Worm (Caenorhabditis elegans): ENCODE measurements around the gene efr-3.

Gene efr-3

DNA sequence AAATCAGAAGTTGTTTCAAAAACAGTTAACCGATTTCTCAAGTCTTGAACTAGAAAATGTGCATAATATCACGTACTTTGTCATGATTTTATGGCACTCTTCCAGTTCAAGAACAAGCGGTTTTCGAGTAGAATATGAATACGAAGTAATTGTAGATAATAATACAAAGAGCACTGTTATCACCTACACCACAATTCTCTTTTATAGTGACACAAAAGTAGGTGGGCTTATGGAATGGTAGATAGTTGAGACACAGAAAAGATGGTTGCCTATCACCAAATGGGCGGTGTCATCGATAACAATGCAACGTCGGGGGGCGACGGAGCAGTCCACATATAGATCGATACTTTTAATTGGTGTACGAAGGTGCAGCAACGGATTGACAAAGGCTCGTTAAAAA is 7.7 kb upstream of the efr-3 start (continued):
- TF ChIP-seq ces-1 (GFP tag; optimal IDR thresholded peaks at IDR 0.05) (no peak), daf-19 (GFP tag; conservative IDR thresholded peaks at IDR 0.05) (no peak), nhr-102 (tag; optimal IDR thresholded peaks at IDR 0.05) (peak; percentile 35), ama-1 (optimal IDR thresholded peaks at IDR 0.05) (peak; percentile 43), mdl-1 (tag; optimal IDR thresholded peaks at IDR 0.05) (no peak), spr-1 (tag; optimal IDR thresholded peaks at IDR 0.05) (no peak), D1046.2 (GFP tag; IDR thresholded peaks at IDR 0.05) (no peak), php-3 (GFP tag; IDR thresholded peaks at IDR 0.05) (peak; percentile 76)

DNA sequence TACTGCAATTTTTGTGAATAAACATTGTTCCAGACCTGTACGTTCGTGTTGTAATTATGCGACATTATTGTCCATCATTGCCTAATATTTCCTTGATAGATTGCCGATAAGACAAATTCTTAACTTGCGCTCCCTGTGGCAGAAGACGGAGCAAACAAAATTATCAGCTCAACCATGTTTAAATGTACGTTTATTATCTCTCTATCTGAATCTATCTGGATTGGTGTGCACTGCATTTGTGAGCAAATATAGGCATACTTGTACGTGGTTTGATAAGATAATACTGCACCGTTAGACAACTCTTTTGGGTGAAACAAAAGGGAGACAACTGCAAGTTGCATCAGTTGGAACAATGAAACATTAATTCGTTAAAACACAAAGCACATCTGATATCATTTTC is 6.4 kb upstream of the efr-3 start:
- peak; percentile 32 for TF ChIP-seq mes-2 (tag; optimal IDR thresholded peaks at IDR 0.05; ENCODE audit: poor library complexity, severe bottlenecking)
- TF ChIP-seq mxl-3 (GFP tag; optimal IDR thresholded peaks at IDR 0.05) = peak; percentile 70
- TF ChIP-seq nhr-48 (tag; optimal IDR thresholded peaks at IDR 0.05) = peak; percentile 67
- TF ChIP-seq aly-2 (tag; optimal IDR thresholded peaks at IDR 0.05) = no peak
- TF ChIP-seq dmd-6 (GFP tag; IDR thresholded peaks at IDR 0.05) = peak; percentile 89
- no peak for TF ChIP-seq jun-1 (tag; optimal IDR thresholded peaks at IDR 0.05)
- no peak for TF ChIP-seq ceh-62 (tag; optimal IDR thresholded peaks at IDR 0.05)
- TF ChIP-seq cey-2 (tag; optimal IDR thresholded peaks at IDR 0.05; ENCODE audit: borderline replicate concordance, insufficient read depth) = peak; percentile 18
- peak; percentile 60 for TF ChIP-seq nhr-102 (tag; optimal IDR thresholded peaks at IDR 0.05)
- TF ChIP-seq ceh-82 (tag; optimal IDR thresholded peaks at IDR 0.05) = no peak
- TF ChIP-seq madf-9 (GFP tag; conservative IDR thresholded peaks at IDR 0.05) = no peak
- TF ChIP-seq nhr-28 (tag; optimal IDR thresholded peaks at IDR 0.05) = peak; percentile 82
- TF ChIP-seq zip-2 (tag; optimal IDR thresholded peaks at IDR 0.05) = no peak
- TF ChIP-seq hlh-11 (tag; optimal IDR thresholded peaks at IDR 0.05) = peak; percentile 88
- TF ChIP-seq saeg-2 (GFP tag; IDR thresholded peaks at IDR 0.05) = 0 out of 2 replicates have a peak, but pooled peaks have one; percentile 58
- no peak for TF ChIP-seq arid-1 (GFP tag; conservative IDR thresholded peaks at IDR 0.05)
- TF ChIP-seq dve-1 (tag; optimal IDR thresholded peaks at IDR 0.05; ENCODE audit: insufficient read depth) = peak; percentile 75
- TF ChIP-seq ceh-20 (GFP tag; IDR thresholded peaks at IDR 0.05) = no peak
- TF ChIP-seq php-3 (GFP tag; IDR thresholded peaks at IDR 0.05) = peak; percentile 80
- TF ChIP-seq set-16 (GFP tag; IDR thresholded peaks at IDR 0.05) = no peak
- no peak for TF ChIP-seq Y105C5A.15 (GFP tag; IDR thresholded peaks at IDR 0.05)
- TF ChIP-seq snpc-4 (tag; optimal IDR thresholded peaks at IDR 0.05) = no peak
- TF ChIP-seq tra-1 (GFP tag; IDR thresholded peaks at IDR 0.05) = peak; percentile 79
- TF ChIP-seq mdt-29 (GFP tag; IDR thresholded peaks at IDR 0.05) = no peak
- no peak for TF ChIP-seq mxl-2 (GFP tag; conservative IDR thresholded peaks at IDR 0.05)
- peak; percentile 78 for TF ChIP-seq lin-1 (GFP tag; IDR thresholded peaks at IDR 0.05)
- TF ChIP-seq fkh-10 (GFP tag; optimal IDR thresholded peaks at IDR 0.05) = no peak
- no peak for TF ChIP-seq daf-12 (tag; optimal IDR thresholded peaks at IDR 0.05)
- no peak for TF ChIP-seq dmd-9 (GFP tag; IDR thresholded peaks at IDR 0.05)
- peak in 1 of 2 experiments; percentile 55 for TF ChIP-seq daf-16 (GFP tag; optimal IDR thresholded peaks at IDR 0.05)
- peak; percentile 59 for TF ChIP-seq daf-16 (tag; optimal IDR thresholded peaks at IDR 0.05)
- TF ChIP-seq nhr-77 (tag; optimal IDR thresholded peaks at IDR 0.05) = peak; percentile 63
- TF ChIP-seq pha-4 (GFP tag; IDR thresholded peaks at IDR 0.05) = no peak
- TF ChIP-seq pha-4 (tag; optimal IDR thresholded peaks at IDR 0.05) = no peak
- no peak for TF ChIP-seq F44E2.7 (GFP tag; IDR thresholded peaks at IDR 0.05)
- no peak for TF ChIP-seq nhr-41 (GFP tag; IDR thresholded peaks at IDR 0.05)
- TF ChIP-seq pqm-1 (tag; optimal IDR thresholded peaks at IDR 0.05) = peak; percentile 97
- no peak for TF ChIP-seq lin-13 (GFP tag; optimal IDR thresholded peaks at IDR 0.05)
- TF ChIP-seq Y5F2A.4 (GFP tag; optimal IDR thresholded peaks at IDR 0.05) = no peak
- TF ChIP-seq F49E8.2 (tag; optimal IDR thresholded peaks at IDR 0.05; ENCODE audit: borderline replicate concordance) = no peak
- TF ChIP-seq hif-1 (tag; optimal IDR thresholded peaks at IDR 0.05) = no peak
- TF ChIP-seq D1046.2 (GFP tag; IDR thresholded peaks at IDR 0.05) = no peak
- TF ChIP-seq spr-1 (tag; optimal IDR thresholded peaks at IDR 0.05) = no peak
- no peak for TF ChIP-seq nhr-6 (tag; optimal IDR thresholded peaks at IDR 0.05)
- no peak for TF ChIP-seq zag-1 (tag; optimal IDR thresholded peaks at IDR 0.05)
- peak; percentile 56 for TF ChIP-seq T20F7.1 (GFP tag; optimal IDR thresholded peaks at IDR 0.05)
- TF ChIP-seq ces-1 (GFP tag; optimal IDR thresholded peaks at IDR 0.05) = no peak
